Fruit fly (Drosophila melanogaster): ENCODE data around the gene Hsc70-3.
A peak's percentile ranks its signal among the peaks of the same experiment; 100 is the strongest.

Hsc70-3 gene

DNA sequence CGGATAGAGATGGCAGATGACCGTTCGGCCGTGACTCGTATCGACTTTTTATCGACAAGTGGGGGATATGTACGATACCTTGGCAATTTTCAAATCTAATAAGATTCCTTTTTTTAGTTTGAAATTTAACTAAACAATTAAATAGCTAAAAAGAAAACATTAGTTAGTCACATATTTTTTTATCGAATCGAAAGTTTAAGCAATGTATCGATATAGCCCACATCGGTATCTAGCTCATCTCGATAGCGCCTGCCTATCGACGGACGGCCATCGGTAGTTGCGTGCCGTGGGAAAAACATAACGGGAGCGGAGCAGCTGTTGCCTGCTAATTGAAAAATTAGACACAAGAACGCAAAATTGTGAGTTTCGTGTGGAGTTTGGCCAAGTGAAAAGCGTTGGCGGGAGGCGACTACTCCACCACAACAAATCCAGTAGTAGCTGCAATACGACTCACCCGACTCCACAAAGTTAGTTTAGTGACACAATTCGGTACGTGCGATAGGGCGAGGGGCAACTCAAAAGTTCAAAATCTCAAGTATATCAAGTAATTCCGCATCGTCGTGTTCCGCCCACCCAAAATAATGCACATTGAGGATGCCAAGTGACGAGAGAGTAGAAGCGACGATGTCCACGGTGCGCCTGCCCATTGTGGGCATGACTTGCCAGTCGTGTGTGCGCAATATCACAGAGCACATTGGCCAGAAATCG lies 48.0 kb upstream of the Hsc70-3 start, which contains the start of the genes CG10347 and ATP7 (continued):
- TF ChIP-seq fd102C (GFP tag; optimal IDR thresholded peaks at IDR 0.05) (no peak), CG12219 (GFP tag; optimal IDR thresholded peaks at IDR 0.05) (no peak), Hmr (GFP tag; optimal IDR thresholded peaks at IDR 0.05) (peak; percentile 60), HHEX (GFP tag; optimal IDR thresholded peaks at IDR 0.05) (no peak), Hand (GFP tag; optimal IDR thresholded peaks at IDR 0.05) (no peak), CG16813 (GFP tag; IDR thresholded peaks at IDR 0.05; ENCODE audit: partially characterized antibody) (peak; percentile 90), CG1602 (GFP tag; optimal IDR thresholded peaks at IDR 0.05) (peak; percentile 10), grn (GFP tag; optimal IDR thresholded peaks at IDR 0.05) (peak; percentile 60), CG9215 (GFP tag; IDR thresholded peaks at IDR 0.05) (no peak), CG3726 (GFP tag; IDR thresholded peaks at IDR 0.05) (no peak), CG16863 (GFP tag; optimal IDR thresholded peaks at IDR 0.05) (no peak), oc (tag; optimal IDR thresholded peaks at IDR 0.05) (no peak), gce (GFP tag; IDR thresholded peaks at IDR 0.05) (no peak), CG32767 (GFP tag; IDR thresholded peaks at IDR 0.05) (no peak), unc-4 (GFP tag; IDR thresholded peaks at IDR 0.05; ENCODE audit: partially characterized antibody) (peak; percentile 93), exex (tag; optimal IDR thresholded peaks at IDR 0.05) (peak; percentile 16), eve (GFP tag; optimal IDR thresholded peaks at IDR 0.05) (no peak), ranshi (GFP tag; IDR thresholded peaks at IDR 0.05) (no peak), CG7987 (GFP tag; optimal IDR thresholded peaks at IDR 0.05) (no peak), mirr (GFP tag; optimal IDR thresholded peaks at IDR 0.05) (no peak), CG10959 (GFP tag; IDR thresholded peaks at IDR 0.05) (no peak), bcd (GFP tag; optimal IDR thresholded peaks at IDR 0.05) (no peak), onecut (GFP tag; IDR thresholded peaks at IDR 0.05) (no peak), Nf-YB (GFP tag; optimal IDR thresholded peaks at IDR 0.05) (no peak), E2f2 (GFP tag; IDR thresholded peaks at IDR 0.05) (peak; percentile 64), lbe (GFP tag; optimal IDR thresholded peaks at IDR 0.05) (peak; percentile 22), CG16815 (GFP tag; optimal IDR thresholded peaks at IDR 0.05) (no peak), fd96Cb (tag; optimal IDR thresholded peaks at IDR 0.05) (no peak), CG10147 (GFP tag; optimal IDR thresholded peaks at IDR 0.05) (no peak), CG4404 (GFP tag; IDR thresholded peaks at IDR 0.05) (no peak), Deaf1 (tag; optimal IDR thresholded peaks at IDR 0.05) (peak; percentile 7), Mrtf (GFP tag; IDR thresholded peaks at IDR 0.05) (no peak), twi (tag; optimal IDR thresholded peaks at IDR 0.05) (no peak), croc (GFP tag; conservative IDR thresholded peaks at IDR 0.05) (no peak), sima (GFP tag; optimal IDR thresholded peaks at IDR 0.05) (no peak), ab (GFP tag; optimal IDR thresholded peaks at IDR 0.05) (no peak), aop (GFP tag; IDR thresholded peaks at IDR 0.05) (no peak), CG13775 (GFP tag; optimal IDR thresholded peaks at IDR 0.05) (peak; percentile 26), CG1792 (GFP tag; optimal IDR thresholded peaks at IDR 0.05) (peak; percentile 11), CG6654 (GFP tag; optimal IDR thresholded peaks at IDR 0.05) (no peak), dan (GFP tag; IDR thresholded peaks at IDR 0.05) (no peak), nmo (GFP tag; optimal IDR thresholded peaks at IDR 0.05) (peak; percentile 47), CG12236 (GFP tag; optimal IDR thresholded peaks at IDR 0.05) (no peak), Hey (tag; optimal IDR thresholded peaks at IDR 0.05) (no peak), HmgD (GFP tag; optimal IDR thresholded peaks at IDR 0.05) (no peak), ind (GFP tag; optimal IDR thresholded peaks at IDR 0.05) (peak; percentile 21), ash1 (GFP tag; optimal IDR thresholded peaks at IDR 0.05) (no peak), Ravus (GFP tag; IDR thresholded peaks at IDR 0.05) (no peak), CG4328 (GFP tag; optimal IDR thresholded peaks at IDR 0.05) (peak; percentile 17), sens-2 (GFP tag; IDR thresholded peaks at IDR 0.05) (no peak)
